Worm (Caenorhabditis elegans) whole organism, mixed stage, embryonic: ENCODE results near the gene sru-45.

Experiments
- M03D4.4 ChIP-seq: sonication (generic microtip); optimal IDR thresholded peaks from 2 replicates; lab custom pipeline; 2017; ENCODE audit warnings: mild to moderate bottlenecking, missing genetic modification characterization, missing compliant biosample characterization
- bed-3 ChIP-seq: fragments of 200-800 bp; sonication (Bioruptor generic); optimal IDR thresholded peaks from 3 replicates; lab custom pipeline; 2018; ENCODE audit warnings: mild to moderate bottlenecking, missing genetic modification characterization, moderate library complexity, missing compliant biosample characterization
- blmp-1 ChIP-seq: fragments of 150-350 bp; optimal IDR thresholded peaks from 2 replicates; lab custom pipeline; 2014; ENCODE audit warnings: missing biosample characterization, missing genetic modification characterization
- ceh-39 ChIP-seq: fragments of 150-350 bp; optimal IDR thresholded peaks from 2 replicates; lab custom pipeline; 2014; ENCODE audit warnings: missing biosample characterization, missing genetic modification characterization
- ceh-43 ChIP-seq: fragments of 200-800 bp; sonication (Bioruptor generic); optimal IDR thresholded peaks from 2 replicates; lab custom pipeline; 2018; ENCODE audit warnings: mild to moderate bottlenecking, missing genetic modification characterization, moderate library complexity, missing compliant biosample characterization
- ceh-83 ChIP-seq: fragments of 200-800 bp; sonication (Bioruptor generic); optimal IDR thresholded peaks from 2 replicates; lab custom pipeline; 2018; ENCODE audit warnings: mild to moderate bottlenecking, missing genetic modification characterization, missing compliant biosample characterization
- ces-1 ChIP-seq: fragments of 150-350 bp; optimal IDR thresholded peaks from 2 replicates; lab custom pipeline; 2014; ENCODE audit warnings: missing biosample characterization, missing genetic modification reagents, missing genetic modification characterization
- elt-1 ChIP-seq: sonication (generic microtip); optimal IDR thresholded peaks from 2 replicates; lab custom pipeline; 2017; ENCODE audit warnings: missing genetic modification characterization, mild to moderate bottlenecking, missing compliant biosample characterization, antibody characterized with exemption, moderate library complexity, borderline replicate concordance; ENCODE audit not compliant: insufficient read depth
- elt-3 ChIP-seq: fragments of 150-350 bp; optimal IDR thresholded peaks from 2 replicates; lab custom pipeline; 2014; ENCODE audit warnings: missing biosample characterization, missing genetic modification characterization
- flh-1 ChIP-seq: fragments of 200-800 bp; sonication (Bioruptor generic); optimal IDR thresholded peaks from 2 replicates; lab custom pipeline; 2018; ENCODE audit warnings: mild to moderate bottlenecking, missing genetic modification characterization, moderate library complexity, missing compliant biosample characterization
- ham-2 ChIP-seq: fragments of 200-800 bp; sonication (Bioruptor generic); optimal IDR thresholded peaks from 2 replicates; lab custom pipeline; 2018; ENCODE audit warnings: mild to moderate bottlenecking, missing genetic modification characterization, missing compliant biosample characterization
- hlh-1 ChIP-seq: fragments of 150-350 bp; optimal IDR thresholded peaks from 2 replicates; lab custom pipeline; 2014; ENCODE audit warnings: missing biosample characterization, missing genetic modification reagents, missing genetic modification characterization
- lin-13 ChIP-seq: fragments of 150-350 bp; optimal IDR thresholded peaks from 2 replicates; lab custom pipeline; 2014; ENCODE audit warnings: missing biosample characterization, missing genetic modification characterization
- lin-32 ChIP-seq: fragments of 200-800 bp; sonication (Bioruptor generic); optimal IDR thresholded peaks from 2 replicates; lab custom pipeline; 2018; ENCODE audit warnings: mild to moderate bottlenecking, missing genetic modification characterization, missing compliant biosample characterization
- lsy-2 ChIP-seq: fragments of 150-350 bp; optimal IDR thresholded peaks from 2 replicates; lab custom pipeline; 2014; ENCODE audit warnings: missing biosample characterization, missing genetic modification characterization
- mep-1 ChIP-seq: fragments of 150-350 bp; optimal IDR thresholded peaks from 2 replicates; lab custom pipeline; 2017; ENCODE audit warnings: missing biosample characterization, missing genetic modification reagents, missing genetic modification characterization, inconsistent platforms
- mls-2 ChIP-seq: sonication (generic microtip); optimal IDR thresholded peaks from 2 replicates; lab custom pipeline; 2016; ENCODE audit warnings: mild to moderate bottlenecking, missing genetic modification characterization, moderate library complexity, missing compliant biosample characterization
- nhr-2 ChIP-seq: fragments of 150-350 bp; optimal IDR thresholded peaks from 2 replicates; lab custom pipeline; 2014; ENCODE audit warnings: missing biosample characterization, missing genetic modification characterization
- nhr-237 ChIP-seq: fragments of 150-350 bp; optimal IDR thresholded peaks from 2 replicates; lab custom pipeline; 2014; ENCODE audit warnings: missing biosample characterization, missing genetic modification characterization
- nhr-28 ChIP-seq: fragments of 150-350 bp; optimal IDR thresholded peaks from 2 replicates; lab custom pipeline; 2014; ENCODE audit warnings: missing biosample characterization, missing genetic modification characterization
- nhr-76 ChIP-seq: sonication (generic microtip); optimal IDR thresholded peaks from 2 replicates; lab custom pipeline; 2017; ENCODE audit warnings: missing biosample characterization, missing genetic modification characterization
- pha-4 ChIP-seq: fragments of 150-350 bp; optimal IDR thresholded peaks from 2 replicates; lab custom pipeline; 2018; ENCODE audit warnings: missing biosample characterization, missing genetic modification reagents, missing genetic modification characterization
- sem-2 ChIP-seq: fragments of 200-800 bp; sonication (Bioruptor generic); optimal IDR thresholded peaks from 2 replicates; lab custom pipeline; 2018; ENCODE audit warnings: mild to moderate bottlenecking, missing genetic modification characterization, missing compliant biosample characterization
- snpc-4 ChIP-seq: fragments of 150-350 bp; optimal IDR thresholded peaks from 2 replicates; lab custom pipeline; 2014; ENCODE audit warnings: missing biosample characterization, missing genetic modification characterization
- unc-120 ChIP-seq: sonication (generic microtip); optimal IDR thresholded peaks from 2 replicates; lab custom pipeline; 2017; ENCODE audit warnings: missing genetic modification characterization, missing compliant biosample characterization; ENCODE audit not compliant: poor library complexity, severe bottlenecking
- unc-39 ChIP-seq: fragments of 150-350 bp; optimal IDR thresholded peaks from 2 replicates; lab custom pipeline; 2014; ENCODE audit warnings: missing biosample characterization, missing genetic modification characterization
- unc-62 ChIP-seq: fragments of 150-350 bp; optimal IDR thresholded peaks from 2 replicates; lab custom pipeline; 2014; ENCODE audit warnings: missing biosample characterization, missing genetic modification reagents, missing genetic modification characterization
- zip-8 ChIP-seq: fragments of 150-350 bp; optimal IDR thresholded peaks from 2 replicates; lab custom pipeline; 2014; ENCODE audit warnings: missing biosample characterization, missing genetic modification characterization
- ztf-11 ChIP-seq: fragments of 150-350 bp; optimal IDR thresholded peaks from 2 replicates; lab custom pipeline; 2014; ENCODE audit warnings: missing biosample characterization, missing genetic modification characterization

sru-45 gene

DNA sequence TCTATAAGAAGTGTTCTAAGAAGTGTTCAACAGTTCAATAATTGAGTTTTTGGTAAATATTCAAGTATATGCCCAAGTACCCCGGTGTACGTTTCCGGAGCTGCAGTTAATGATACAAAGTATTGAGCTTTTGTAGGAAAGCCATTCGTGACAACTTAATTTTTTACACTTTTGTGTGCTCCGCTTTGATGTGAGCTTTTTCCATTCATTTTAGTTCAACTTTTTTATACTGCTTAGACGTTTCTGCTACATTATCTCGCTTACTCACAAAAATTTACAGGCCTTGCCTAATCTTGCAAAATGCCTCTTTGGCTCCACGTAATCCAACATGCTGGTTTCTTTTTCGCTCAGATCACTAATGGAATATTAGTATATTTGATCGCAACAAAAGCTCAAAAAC is 10.2 kb downstream of the sru-45 start, which contains the start of gene str-151:
str-151 (plus strand) TSS at position 301 of the 400 bp plus-strand sequence.
- TF ChIP-seq sem-2 (GFP tag; lab: Kevin White, UChicago): no peak

DNA sequence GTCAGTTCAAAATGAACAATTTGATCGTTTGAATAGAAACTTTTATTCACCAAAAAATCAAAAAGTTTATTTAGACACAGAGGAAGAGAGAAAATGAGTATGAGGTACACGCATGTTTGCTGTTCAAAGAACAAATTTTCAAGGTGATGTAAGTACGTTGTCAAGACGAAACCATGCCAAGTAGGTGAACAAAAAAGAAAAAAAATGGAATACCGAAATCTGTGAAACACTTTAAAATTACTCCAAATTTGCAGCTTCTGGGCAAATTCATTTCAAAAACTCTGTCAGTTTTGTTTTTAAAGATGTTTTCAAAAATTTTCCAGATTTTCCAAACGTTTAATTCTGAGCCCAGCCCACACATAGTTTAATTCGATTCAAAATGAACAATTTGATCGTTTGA is 14.7 kb downstream of the sru-45 start, which contains the start of gene nhr-271:
nhr-271 (minus strand) TSS at position 101 of the 400 bp plus-strand sequence.
- TF ChIP-seq nhr-76 (tag; lab: Kevin White, UChicago): no peak
- no peak for TF ChIP-seq sem-2 (GFP tag; lab: Kevin White, UChicago)
- no peak for TF ChIP-seq unc-62
- TF ChIP-seq mep-1 (tag; lab: Kevin White, UChicago): no peak
- TF ChIP-seq nhr-2 (tag; lab: Kevin White, UChicago): no peak
- TF ChIP-seq lin-13 (tag; lab: Kevin White, UChicago): no peak
- no peak for TF ChIP-seq blmp-1 (tag; lab: Kevin White, UChicago)
- no peak for TF ChIP-seq bed-3 (GFP tag; lab: Kevin White, UChicago)
- TF ChIP-seq elt-1: no peak
- TF ChIP-seq unc-120 (tag; lab: Kevin White, UChicago): no peak
- no peak for TF ChIP-seq mls-2 (tag; lab: Kevin White, UChicago)
- no peak for TF ChIP-seq ham-2 (GFP tag; lab: Kevin White, UChicago)

DNA sequence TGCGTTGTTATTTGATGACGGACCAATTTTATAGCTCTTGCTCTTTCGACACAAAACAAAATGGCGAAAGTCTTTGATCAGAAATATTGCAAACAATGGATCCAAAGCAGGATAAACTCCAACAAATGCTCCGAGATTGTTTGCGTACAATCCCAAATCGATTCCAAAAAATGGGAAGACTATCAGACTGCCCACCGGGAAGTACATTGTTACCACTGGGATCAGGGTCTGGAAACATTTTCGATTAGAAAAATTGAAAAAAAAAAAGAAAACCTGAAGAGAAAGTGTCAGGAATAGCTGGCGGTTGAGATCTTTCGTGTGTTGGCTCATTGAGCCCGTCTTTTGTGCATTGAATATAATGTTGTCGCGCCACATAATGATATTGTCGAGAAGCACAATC is 15.3 kb downstream of the sru-45 start:
- no peak for TF ChIP-seq unc-62
- TF ChIP-seq nhr-237: no peak
- no peak for TF ChIP-seq unc-39 (tag; lab: Kevin White, UChicago)
- no peak for TF ChIP-seq ceh-39 (tag; lab: Kevin White, UChicago)

DNA sequence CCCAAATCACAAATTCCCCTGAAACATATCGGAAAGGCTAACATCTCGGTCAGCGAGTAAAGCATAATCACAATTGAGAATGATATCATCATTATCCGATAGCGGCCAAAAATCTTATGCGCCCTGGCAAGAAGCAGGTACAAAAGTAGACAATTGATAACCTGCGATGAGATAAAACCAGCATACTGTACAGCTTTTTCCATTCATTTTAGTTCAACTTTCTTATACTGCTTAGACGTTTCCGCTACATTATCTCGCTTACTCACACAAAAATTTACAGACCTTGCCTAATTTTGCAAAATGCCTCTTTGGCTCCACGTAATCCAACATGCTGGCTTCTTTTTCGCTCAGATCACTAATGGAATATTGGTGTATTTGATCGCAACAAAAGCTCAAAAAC is 17.2 kb downstream of the sru-45 start, which contains the start of gene str-150:
str-150 (plus strand) TSS at position 301 of the 400 bp plus-strand sequence.
- no peak for TF ChIP-seq lsy-2 (tag; lab: Kevin White, UChicago)
- TF ChIP-seq unc-39 (tag; lab: Kevin White, UChicago): no peak
- no peak for TF ChIP-seq nhr-2 (tag; lab: Kevin White, UChicago)
- no peak for TF ChIP-seq ceh-43 (GFP tag; lab: Kevin White, UChicago)
- no peak for TF ChIP-seq nhr-28 (tag; lab: Kevin White, UChicago)
- TF ChIP-seq elt-3: no peak
- TF ChIP-seq M03D4.4 (tag; lab: Kevin White, UChicago): no peak
- TF ChIP-seq bed-3 (GFP tag; lab: Kevin White, UChicago): no peak
- no peak for TF ChIP-seq mls-2 (tag; lab: Kevin White, UChicago)
- no peak for TF ChIP-seq ztf-11 (tag; lab: Kevin White, UChicago)
- TF ChIP-seq lin-13 (tag; lab: Kevin White, UChicago): no peak
- TF ChIP-seq nhr-237: no peak
- TF ChIP-seq blmp-1 (tag; lab: Kevin White, UChicago): no peak
- no peak for TF ChIP-seq pha-4 (tag; lab: Kevin White, UChicago)

DNA sequence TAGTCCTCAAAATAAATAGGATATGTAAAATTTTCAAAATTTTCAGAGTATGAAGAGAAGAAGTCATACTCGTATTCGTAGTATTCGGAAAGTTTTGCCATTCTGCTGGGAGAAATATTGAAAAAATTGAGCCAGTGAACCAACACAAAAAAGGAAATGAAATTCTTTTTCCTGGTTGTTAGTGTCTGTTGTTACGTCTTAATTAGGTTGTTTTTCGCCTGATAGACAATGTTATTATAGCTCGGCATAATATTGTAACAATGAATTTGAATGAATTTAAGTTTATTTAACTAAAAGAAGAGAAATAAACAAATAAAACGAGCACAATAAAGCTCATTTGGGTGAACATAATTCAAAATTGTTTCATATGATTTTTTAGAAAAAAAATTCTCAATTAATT is 22.7 kb downstream of the sru-45 start, which contains the start of gene srw-73:
srw-73 (minus strand) TSS at position 101 of the 400 bp plus-strand sequence.
- TF ChIP-seq mls-2 (tag; lab: Kevin White, UChicago) (no peak), lin-32 (no peak), elt-1 (no peak), ham-2 (GFP tag; lab: Kevin White, UChicago) (no peak), snpc-4 (no peak), flh-1 (GFP tag; lab: Kevin White, UChicago) (no peak), ces-1 (GFP tag; lab: Kevin White, UChicago) (no peak), ceh-39 (tag; lab: Kevin White, UChicago) (no peak), ceh-83 (GFP tag; lab: Kevin White, UChicago) (no peak), unc-39 (tag; lab: Kevin White, UChicago) (no peak), bed-3 (GFP tag; lab: Kevin White, UChicago) (no peak), hlh-1 (no peak), zip-8 (tag; lab: Kevin White, UChicago) (no peak), unc-62 (no peak), ceh-43 (GFP tag; lab: Kevin White, UChicago) (no peak), nhr-28 (tag; lab: Kevin White, UChicago) (no peak), lin-13 (tag; lab: Kevin White, UChicago) (no peak), lsy-2 (tag; lab: Kevin White, UChicago) (no peak), elt-3 (no peak), nhr-2 (tag; lab: Kevin White, UChicago) (no peak)
- TF ChIP-seq, all 35 proteins: peak for 0
